Worm (Caenorhabditis elegans): ENCODE results near the gene bcf-1.

DNA sequence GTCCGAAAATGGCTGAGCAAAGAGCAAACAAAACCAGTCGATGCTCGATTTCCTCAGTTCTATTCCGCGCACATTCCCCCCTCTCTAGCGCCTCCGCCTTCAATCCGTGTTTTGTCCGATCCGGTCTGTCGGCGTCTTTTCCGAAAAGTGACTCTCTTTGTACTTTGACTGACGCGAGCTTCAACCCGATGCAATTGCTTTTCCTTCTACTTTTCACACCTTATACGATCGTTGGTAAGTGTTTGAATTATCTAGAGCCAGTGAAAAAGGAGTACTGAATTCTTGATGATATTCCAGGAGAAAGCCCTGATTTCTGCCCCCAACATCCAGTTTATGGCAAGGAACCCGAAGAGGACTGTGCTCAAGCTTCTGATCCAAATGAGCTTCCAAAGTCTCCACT lies 6.4 kb upstream of the bcf-1 start, which contains the start of gene cht-6:
- TF ChIP-seq lin-13 (GFP tag; optimal IDR thresholded peaks at IDR 0.05) (no peak), ama-1 (optimal IDR thresholded peaks at IDR 0.05) (no peak), nhr-25 (tag; optimal IDR thresholded peaks at IDR 0.05) (no peak), unc-39 (tag; optimal IDR thresholded peaks at IDR 0.05) (no peak), nhr-10 (tag; optimal IDR thresholded peaks at IDR 0.05) (no peak), blmp-1 (tag; optimal IDR thresholded peaks at IDR 0.05; ENCODE audit: insufficient read depth) (no peak), nhr-11 (tag; optimal IDR thresholded peaks at IDR 0.05) (no peak), ztf-1 (GFP tag; conservative IDR thresholded peaks at IDR 0.05) (no peak), nhr-12 (tag; optimal IDR thresholded peaks at IDR 0.05) (no peak), ZK546.5 (tag; optimal IDR thresholded peaks at IDR 0.05) (no peak), nhr-23 (tag; optimal IDR thresholded peaks at IDR 0.05) (no peak), lin-11 (tag; optimal IDR thresholded peaks at IDR 0.05) (no peak), lsy-2 (tag; optimal IDR thresholded peaks at IDR 0.05) (no peak), lin-39 (tag; optimal IDR thresholded peaks at IDR 0.05) (no peak)

Measured in whole organism, L2 larva.